Worm (Caenorhabditis elegans) whole organism, L4/young adult: ENCODE data around the gene acs-2.

Experiments used
- W03F9.2 ChIP-seq: fragments of 150-350 bp; optimal IDR thresholded peaks from 2 replicates; lab custom pipeline; 2014; ENCODE audit warnings: missing biosample characterization, missing genetic modification characterization
- dao-5 ChIP-seq: sonication (generic microtip); optimal IDR thresholded peaks from 2 replicates; lab custom pipeline; 2016; ENCODE audit warnings: missing genotype, missing genetic modification characterization, moderate library complexity, missing compliant biosample characterization
- him-1 ChIP-seq: sonication (generic microtip); optimal IDR thresholded peaks from 2 replicates; lab custom pipeline; 2016; ENCODE audit warnings: missing genotype, missing genetic modification reagents, missing genetic modification characterization, missing compliant biosample characterization

DNA sequence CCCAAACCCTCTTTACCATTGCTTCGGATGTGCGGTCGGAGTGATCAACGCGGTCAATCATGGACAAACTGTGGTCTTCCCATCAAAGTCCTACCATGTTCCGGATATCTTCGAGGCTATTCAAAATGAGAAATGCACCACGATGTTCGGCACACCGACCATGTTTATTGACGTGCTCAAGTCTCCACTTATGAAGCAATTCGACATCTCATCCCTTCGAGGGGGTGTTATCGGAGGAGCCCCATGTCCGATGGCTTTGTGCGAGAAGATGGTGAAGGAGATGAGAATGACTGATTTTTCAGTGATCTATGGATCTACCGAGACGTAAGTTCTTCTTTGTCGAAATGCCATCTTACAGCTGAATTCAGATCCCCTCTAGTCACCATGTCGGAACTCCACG lies 1.2 kb downstream of the acs-2 start:
- TF ChIP-seq dao-5 (tag; lab: Kevin White, UChicago) (no peak), him-1 (tag; lab: Kevin White, UChicago) (no peak), W03F9.2 (tag; lab: Kevin White, UChicago) (no peak)
